Worm (Caenorhabditis elegans): Measurements from ENCODE around the gene saeg-1.

DNA sequence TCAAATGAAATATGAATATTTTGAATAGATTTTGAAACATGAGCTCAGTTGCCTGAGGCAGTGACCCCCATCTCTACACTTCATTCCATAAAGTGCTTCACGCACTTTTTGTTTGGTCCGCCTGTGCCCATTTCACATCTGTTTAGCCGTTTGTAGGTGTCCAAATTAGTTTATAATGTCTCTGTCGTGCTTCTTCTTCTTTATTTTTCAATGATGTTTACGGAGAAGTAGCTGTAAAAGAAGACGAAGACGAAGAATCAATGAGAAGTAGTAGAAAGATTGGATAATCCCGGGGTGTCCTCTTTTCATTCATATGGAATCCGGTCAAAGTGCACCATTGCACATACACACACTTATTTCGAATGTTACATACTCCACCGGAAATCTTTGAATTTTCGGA, 26.1 kb downstream of the saeg-1 start:
- TF ChIP-seq ama-1 (optimal IDR thresholded peaks at IDR 0.05) (no peak), flt-1 (GFP tag; IDR thresholded peaks at IDR 0.05) (no peak), hmg-4 (GFP tag; optimal IDR thresholded peaks at IDR 0.05) (no peak), scrt-1 (GFP tag; IDR thresholded peaks at IDR 0.05) (no peak), ceh-36 (tag; optimal IDR thresholded peaks at IDR 0.05) (no peak)
